Fruit fly (Drosophila melanogaster) whole organism, wandering third instar larva: Measurements from ENCODE around the gene CG33116.
A peak's percentile ranks its signal among the peaks of the same experiment; 100 is the strongest.

Experiments used
- Abd-B ChIP-seq: fragments of >200 bp; optimal IDR thresholded peaks from 2 replicates; lab custom pipeline; 2017; ENCODE audit warnings: missing biosample characterization, missing genetic modification characterization
- CG32264 ChIP-seq: fragments of 200-800 bp; sonication (Bioruptor generic); optimal IDR thresholded peaks from 2 replicates; lab custom pipeline; 2016; ENCODE audit warnings: missing biosample characterization, missing genetic modification characterization
- CG9705 ChIP-seq: fragments of 200-800 bp; sonication (Bioruptor generic); optimal IDR thresholded peaks from 2 replicates; lab custom pipeline; 2018; ENCODE audit warnings: missing biosample characterization, mild to moderate bottlenecking, missing genetic modification characterization
- CrebA ChIP-seq: fragments of 200-800 bp; sonication (Bioruptor generic); optimal IDR thresholded peaks from 2 replicates; lab custom pipeline; 2016; ENCODE audit warnings: missing biosample characterization, mild to moderate bottlenecking, missing genetic modification characterization, borderline replicate concordance
- Dfd ChIP-seq: fragments of >200 bp; optimal IDR thresholded peaks from 2 replicates; lab custom pipeline; 2017; ENCODE audit warnings: missing biosample characterization, missing genetic modification characterization
- Dif ChIP-seq: fragments of 200-275, 200-300 bp; sonication (Bioruptor generic); optimal IDR thresholded peaks from 2 replicates; lab custom pipeline; 2018; ENCODE audit warnings: missing biosample characterization, missing genetic modification characterization; ENCODE audit not compliant: partially characterized antibody
- GATAd ChIP-seq: sonication (Bioruptor generic); optimal IDR thresholded peaks from 2 replicates; lab custom pipeline; 2016; ENCODE audit warnings: missing biosample characterization, missing genetic modification characterization
- HLH106 ChIP-seq: fragments of 200-800 bp; optimal IDR thresholded peaks from 3 replicates; lab custom pipeline; 2019; ENCODE audit warnings: missing biosample characterization, mild to moderate bottlenecking, missing genetic modification characterization, moderate library complexity
- Hnf4 ChIP-seq: fragments of 200-800 bp; sonication (Bioruptor generic); optimal IDR thresholded peaks from 2 replicates; lab custom pipeline; 2016; ENCODE audit warnings: missing biosample characterization, mild to moderate bottlenecking, missing genetic modification characterization
- Hr78 ChIP-seq: fragments of >200 bp; optimal IDR thresholded peaks from 2 replicates; lab custom pipeline; 2017; ENCODE audit warnings: missing biosample characterization, missing genetic modification characterization
- Hr83 ChIP-seq: fragments of 200-300 bp; sonication (Bioruptor generic); optimal IDR thresholded peaks from 2 replicates; lab custom pipeline; 2016; ENCODE audit warnings: missing biosample characterization, mild to moderate bottlenecking, missing genetic modification characterization, moderate library complexity; ENCODE audit not compliant: poor library complexity, severe bottlenecking
- Jra ChIP-seq: sonication (Bioruptor generic); optimal IDR thresholded peaks from 2 replicates; lab custom pipeline; 2016; ENCODE audit warnings: missing biosample characterization, missing genetic modification characterization
- Mio ChIP-seq: sonication (Bioruptor generic); optimal IDR thresholded peaks from 2 replicates; lab custom pipeline; 2016; ENCODE audit warnings: missing biosample characterization, missing genetic modification characterization
- Myc ChIP-seq: fragments of >200 bp; optimal IDR thresholded peaks from 2 replicates; lab custom pipeline; 2017
- N ChIP-seq: fragments of >200 bp; optimal IDR thresholded peaks from 2 replicates; lab custom pipeline; 2018; ENCODE audit warnings: missing biosample characterization, missing external identifiers, missing genetic modification characterization
- OdsH ChIP-seq: fragments of 200-800 bp; sonication (Bioruptor generic); optimal IDR thresholded peaks from 2 replicates; lab custom pipeline; 2016; ENCODE audit warnings: missing biosample characterization, mild to moderate bottlenecking, missing genetic modification characterization
- Rel ChIP-seq, 2 experiments: fragments of 200-800 bp; sonication (Bioruptor generic) in 1 of 2; optimal IDR thresholded peaks; 2 replicates in 1 of 2; 3 replicates in 1 of 2; lab custom pipeline; 2016 to 2019; ENCODE audit warnings: mild to moderate bottlenecking in 2 of 2, missing biosample characterization in 2 of 2, missing genetic modification characterization in 2 of 2, moderate library complexity in 1 of 2
- Sp1 ChIP-seq: fragments of 200-800 bp; sonication (Bioruptor generic); optimal IDR thresholded peaks from 3 replicates; lab custom pipeline; 2019; ENCODE audit warnings: missing biosample characterization, mild to moderate bottlenecking, missing genetic modification characterization, moderate library complexity
- Vsx2 ChIP-seq: fragments of 200-300, 225-300 bp; sonication (Bioruptor generic); optimal IDR thresholded peaks from 2 replicates; lab custom pipeline; 2018; ENCODE audit warnings: missing biosample characterization, missing genetic modification characterization; ENCODE audit not compliant: partially characterized antibody
- br ChIP-seq: fragments of 200-800 bp; sonication (Bioruptor generic); optimal IDR thresholded peaks from 2 replicates; lab custom pipeline; 2016; ENCODE audit warnings: missing biosample characterization, missing genetic modification characterization
- brk ChIP-seq: fragments of 200-800 bp; sonication (Bioruptor generic); optimal IDR thresholded peaks from 2 replicates; lab custom pipeline; 2016; ENCODE audit warnings: missing biosample characterization, mild to moderate bottlenecking, missing genetic modification characterization
- dl ChIP-seq, 2 experiments: fragments of 175-275, 200-275 bp in 1 of 2; fragments of 200-275 bp in 1 of 2; sonication (Bioruptor generic); optimal IDR thresholded peaks; lab custom pipeline; 2018; ENCODE audit warnings: mild to moderate bottlenecking in 2 of 2, missing biosample characterization in 2 of 2, missing genetic modification characterization in 2 of 2, moderate library complexity in 2 of 2; ENCODE audit not compliant: partially characterized antibody in 2 of 2, insufficient read depth in 1 of 2
- dmrt93B ChIP-seq: fragments of 200-800 bp; sonication (Bioruptor generic); optimal IDR thresholded peaks from 2 replicates; lab custom pipeline; 2018; ENCODE audit warnings: missing biosample characterization, mild to moderate bottlenecking, missing genetic modification characterization
- dsf ChIP-seq: sonication (Bioruptor generic); optimal IDR thresholded peaks from 2 replicates; lab custom pipeline; 2016; ENCODE audit warnings: missing biosample characterization, missing genetic modification characterization, borderline replicate concordance
- ey ChIP-seq: fragments of 200-800 bp; sonication (Bioruptor generic); optimal IDR thresholded peaks from 2 replicates; lab custom pipeline; 2016; ENCODE audit warnings: missing biosample characterization, missing genetic modification characterization
- foxo ChIP-seq, 2 experiments: fragments of 200-800 bp; sonication (Bioruptor generic); optimal IDR thresholded peaks; 2 replicates in 1 of 2; 3 replicates in 1 of 2; lab custom pipeline; 2016 to 2017; ENCODE audit warnings: missing biosample characterization in 2 of 2, missing genetic modification characterization in 2 of 2
- fru ChIP-seq: fragments of 200-800 bp; sonication (Bioruptor generic); optimal IDR thresholded peaks from 3 replicates; lab custom pipeline; 2016; ENCODE audit warnings: missing biosample characterization, mild to moderate bottlenecking, missing genetic modification characterization
- h ChIP-seq: fragments of 200-800 bp; sonication (Bioruptor generic); optimal IDR thresholded peaks from 3 replicates; lab custom pipeline; 2016; ENCODE audit warnings: missing biosample characterization, mild to moderate bottlenecking, missing genetic modification characterization
- jim ChIP-seq: fragments of 175-275, 200-325 bp; sonication (Bioruptor generic); optimal IDR thresholded peaks from 2 replicates; lab custom pipeline; 2016; ENCODE audit warnings: missing biosample characterization, mild to moderate bottlenecking, missing genetic modification characterization
- lola ChIP-seq: fragments of >200 bp; optimal IDR thresholded peaks from 2 replicates; lab custom pipeline; 2017; ENCODE audit warnings: missing biosample characterization, missing genetic modification characterization
- pan ChIP-seq: fragments of >200 bp; optimal IDR thresholded peaks from 2 replicates; lab custom pipeline; 2017
- psq ChIP-seq: fragments of 200-800 bp; sonication (Bioruptor generic); optimal IDR thresholded peaks from 3 replicates; lab custom pipeline; 2017; ENCODE audit warnings: missing biosample characterization, mild to moderate bottlenecking, missing genetic modification characterization, moderate library complexity
- rgr ChIP-seq: fragments of 200-800 bp; sonication (Bioruptor generic); optimal IDR thresholded peaks from 3 replicates; lab custom pipeline; 2016; ENCODE audit warnings: missing biosample characterization, mild to moderate bottlenecking, missing genetic modification characterization
- sage ChIP-seq: fragments of 200-800 bp; sonication (Bioruptor generic); optimal IDR thresholded peaks from 2 replicates; lab custom pipeline; 2016; ENCODE audit warnings: missing biosample characterization, mild to moderate bottlenecking, missing genetic modification characterization
- sv ChIP-seq: fragments of 200-800 bp; sonication (Bioruptor generic); optimal IDR thresholded peaks from 3 replicates; lab custom pipeline; 2016; ENCODE audit warnings: missing biosample characterization, missing genetic modification characterization
- tai ChIP-seq: sonication (Bioruptor generic); optimal IDR thresholded peaks from 2 replicates; lab custom pipeline; 2016; ENCODE audit warnings: missing biosample characterization, missing genetic modification characterization
- usp ChIP-seq: fragments of >200 bp; optimal IDR thresholded peaks from 2 replicates; lab custom pipeline; 2017; ENCODE audit warnings: missing biosample characterization, missing genetic modification characterization
- woc ChIP-seq: sonication (Bioruptor generic); optimal IDR thresholded peaks from 2 replicates; lab custom pipeline; 2016; ENCODE audit warnings: missing biosample characterization, mild to moderate bottlenecking, missing genetic modification characterization

The CG33116 gene

DNA sequence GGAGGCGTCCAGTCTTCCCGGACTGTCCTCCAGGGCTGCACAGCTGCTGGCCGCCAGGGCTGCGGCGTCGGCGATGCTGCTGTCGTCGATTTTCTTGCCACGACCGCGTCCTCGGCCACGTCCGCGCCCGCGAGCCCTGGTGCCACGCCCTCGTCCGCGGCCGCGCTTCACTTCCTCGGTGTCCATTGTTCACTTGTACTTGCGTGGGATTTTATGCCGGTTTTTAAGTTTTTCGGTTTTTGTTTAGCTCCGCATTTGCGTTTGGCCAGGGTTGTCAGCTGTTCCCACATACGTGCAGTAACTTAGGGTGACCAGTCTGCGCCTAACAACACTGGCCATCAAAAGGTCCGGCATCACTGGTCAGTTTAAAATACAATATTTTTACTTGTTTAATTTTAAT lies 48.9 kb downstream of the CG33116 start, which contains the start of gene Hakai (continued):
- no peak for TF ChIP-seq Dif (GFP tag; lab: Kevin White, UChicago)
- TF ChIP-seq CrebA = no peak
- TF ChIP-seq psq = peak; percentile 34
- TF ChIP-seq N (GFP tag; lab: Kevin White, UChicago) = no peak
- TF ChIP-seq lola (GFP tag; lab: Kevin White, UChicago) = no peak
- peak; percentile 40 for TF ChIP-seq Sp1 (GFP tag; lab: Kevin White, UChicago)
- TF ChIP-seq Dfd (GFP tag; lab: Kevin White, UChicago) = no peak
- no peak for TF ChIP-seq brk
- TF ChIP-seq Vsx2 (GFP tag; lab: Kevin White, UChicago) = no peak

- TF ChIP-seq jim (peak; percentile 35), N (GFP tag; lab: Kevin White, UChicago) (no peak), GATAd (no peak), Hr83 (no peak), CG32264 (no peak), Vsx2 (GFP tag; lab: Kevin White, UChicago) (no peak), Hnf4 (GFP tag; lab: Kevin White, UChicago) (no peak), sv (GFP tag; lab: Kevin White, UChicago) (peak; percentile 46), dsf (GFP tag; lab: Kevin White, UChicago) (no peak), Jra (GFP tag; lab: Kevin White, UChicago) (peak; percentile 49), Rel (GFP tag; optimal IDR thresholded peaks at IDR 0.05; lab: Kevin White, UChicago) (no peak), Rel (tag; optimal IDR thresholded peaks at IDR 0.05; lab: Kevin White, UChicago) (peak; percentile 73), tai (GFP tag; lab: Kevin White, UChicago) (no peak), CG9705 (peak; percentile 72), pan (lab: Kevin White, UChicago) (no peak), fru (peak; percentile 64), h (GFP tag; lab: Kevin White, UChicago) (peak; percentile 76), OdsH (GFP tag; lab: Kevin White, UChicago) (peak; percentile 69), rgr (GFP tag; lab: Kevin White, UChicago) (peak; percentile 78), CrebA (no peak), Sp1 (GFP tag; lab: Kevin White, UChicago) (peak; percentile 66), brk (no peak), Dif (GFP tag; lab: Kevin White, UChicago) (no peak), foxo (GFP tag; optimal IDR thresholded peaks at IDR 0.05; lab: Kevin White, UChicago) (peak in 1 of 2 experiments; percentile 84), Dfd (GFP tag; lab: Kevin White, UChicago) (no peak), HLH106 (tag; lab: Kevin White, UChicago) (peak; percentile 79), dmrt93B (GFP tag; lab: Kevin White, UChicago) (no peak), woc (GFP tag; lab: Kevin White, UChicago) (peak; percentile 13), Myc (lab: Kevin White, UChicago) (peak; percentile 63), dl (GFP tag; optimal IDR thresholded peaks at IDR 0.05; lab: Kevin White, UChicago; ENCODE audit: insufficient read depth in 1 of 2, partially characterized antibody in 2 of 2) (no peak), psq (peak; percentile 47), br (GFP tag; lab: Kevin White, UChicago) (peak; percentile 68), Hr78 (GFP tag; lab: Kevin White, UChicago) (no peak), lola (GFP tag; lab: Kevin White, UChicago) (no peak), sage (GFP tag; lab: Kevin White, UChicago) (no peak), Mio (GFP tag; lab: Kevin White, UChicago) (no peak), ey (GFP tag; lab: Kevin White, UChicago) (peak; percentile 80), Abd-B (no peak), usp (GFP tag; lab: Kevin White, UChicago) (no peak)
These were observed 50.7 kb downstream of the CG33116 start, which contains the start of the genes PCNA2 and CG10366 for dm6 chr2L:19583926-19584392. PCNA2 (minus strand) TSS chr2L:19583990. CG10366 (plus strand) TSS chr2L:19584235.
